Worm (Caenorhabditis elegans): ENCODE measurements around the gene his-24.

DNA sequence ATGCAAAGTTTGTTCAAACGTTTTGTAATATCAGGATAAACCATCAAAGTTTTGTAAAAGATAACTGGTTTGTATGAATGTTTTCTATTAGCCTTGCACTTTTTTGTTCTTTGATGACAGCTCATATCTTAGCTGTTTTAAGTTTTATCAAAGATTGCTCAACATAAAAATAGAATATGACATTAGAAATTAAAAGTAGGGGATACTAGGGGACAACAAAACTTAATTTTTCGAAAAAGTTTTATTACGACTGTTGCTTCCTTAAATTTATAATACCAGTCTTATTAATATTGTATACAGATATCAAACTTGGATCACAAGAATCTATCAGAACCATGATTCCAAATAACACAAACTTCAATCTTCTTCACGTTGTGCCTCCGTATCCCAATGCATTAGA, 5.9 kb downstream of the his-24 start, which contains the start of gene ztf-14:
- no peak for TF ChIP-seq flt-1 (GFP tag; IDR thresholded peaks at IDR 0.05)
- no peak for TF ChIP-seq tab-1 (GFP tag; IDR thresholded peaks at IDR 0.05)

Data from whole organism, midembryonic.